Fruit fly (Drosophila melanogaster): ENCODE results near the gene CG18249.

Gene CG18249

DNA sequence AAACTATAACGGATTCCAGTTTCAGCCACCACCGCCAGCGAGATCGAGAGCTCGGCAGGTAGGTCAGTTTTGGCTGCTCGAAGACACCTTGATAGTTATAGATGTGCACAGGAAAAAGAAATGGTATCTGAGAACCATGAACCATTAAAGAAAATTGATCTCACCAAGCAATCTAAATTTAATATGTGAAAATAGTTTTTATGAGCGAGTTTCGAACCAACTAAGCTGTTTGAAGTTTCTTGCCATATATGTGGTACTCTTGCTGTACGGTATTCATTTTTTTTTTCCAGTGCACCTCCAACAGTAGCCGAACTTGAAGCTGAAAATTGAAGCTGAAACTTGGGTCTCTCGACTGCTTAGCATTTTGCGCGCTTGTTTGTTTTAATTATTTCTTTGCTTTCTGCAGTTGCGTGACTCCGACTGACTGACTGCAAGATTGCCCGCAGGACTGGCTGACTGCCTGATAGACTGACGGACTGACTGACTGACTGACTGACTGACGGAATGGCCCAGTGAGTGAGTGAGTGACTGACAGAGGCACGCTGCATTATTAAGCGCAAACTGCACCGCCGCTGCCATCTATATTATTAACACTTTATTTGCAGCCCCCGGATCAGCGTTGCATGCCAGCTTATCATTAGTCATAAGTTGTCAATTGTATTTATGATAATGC lies 48.3 kb upstream of the CG18249 start (continued):
- TF ChIP-seq CG18599 (GFP tag; optimal IDR thresholded peaks at IDR 0.05) (no peak), CG11085 (GFP tag; IDR thresholded peaks at IDR 0.05) (no peak), CG30403 (GFP tag; optimal IDR thresholded peaks at IDR 0.05) (peak; percentile 50), CG8290 (GFP tag; optimal IDR thresholded peaks at IDR 0.05) (no peak), CG8290 (tag; optimal IDR thresholded peaks at IDR 0.05) (no peak), dimm (GFP tag; IDR thresholded peaks at IDR 0.05) (no peak), hth (optimal IDR thresholded peaks at IDR 0.05) (no peak), ash1 (GFP tag; optimal IDR thresholded peaks at IDR 0.05) (no peak), CG11093 (GFP tag; IDR thresholded peaks at IDR 0.05) (no peak; the same call in 2 of the 3 replicates), ham (GFP tag; IDR thresholded peaks at IDR 0.05) (no peak), CG34376 (GFP tag; optimal IDR thresholded peaks at IDR 0.05) (no peak), Bgb (GFP tag; IDR thresholded peaks at IDR 0.05; ENCODE audit: partially characterized antibody) (no peak), CG6272 (GFP tag; IDR thresholded peaks at IDR 0.05) (no peak), CG1024 (GFP tag; IDR thresholded peaks at IDR 0.05) (no peak), bsh (GFP tag; optimal IDR thresholded peaks at IDR 0.05) (peak in 1 of 2 experiments; percentile 56), lab (GFP tag; optimal IDR thresholded peaks at IDR 0.05) (peak; percentile 20), ara (GFP tag; IDR thresholded peaks at IDR 0.05) (peak; percentile 43; the same call in 1 of the 2 replicates), corto (GFP tag; optimal IDR thresholded peaks at IDR 0.05) (no peak), CG18011 (GFP tag; optimal IDR thresholded peaks at IDR 0.05) (no peak), Dbx (GFP tag; IDR thresholded peaks at IDR 0.05) (no peak), eyg (GFP tag; optimal IDR thresholded peaks at IDR 0.05) (no peak), shn (GFP tag; optimal IDR thresholded peaks at IDR 0.05) (peak; percentile 21), tap (tag; optimal IDR thresholded peaks at IDR 0.05) (no peak), CG12104 (GFP tag; optimal IDR thresholded peaks at IDR 0.05) (no peak), CG6254 (GFP tag; optimal IDR thresholded peaks at IDR 0.05) (peak; percentile 39), MBD-R2 (GFP tag; IDR thresholded peaks at IDR 0.05) (no peak), CG12659 (GFP tag; optimal IDR thresholded peaks at IDR 0.05) (no peak), Adf1 (GFP tag; IDR thresholded peaks at IDR 0.05) (no peak), Sry-δ (GFP tag; optimal IDR thresholded peaks at IDR 0.05) (no peak), HLH4C (GFP tag; IDR thresholded peaks at IDR 0.05; ENCODE audit: partially characterized antibody) (no peak), Nf-YB (GFP tag; optimal IDR thresholded peaks at IDR 0.05) (no peak), cato (GFP tag; optimal IDR thresholded peaks at IDR 0.05; ENCODE audit: borderline replicate concordance) (no peak), CG5245 (GFP tag; optimal IDR thresholded peaks at IDR 0.05) (no peak), zen2 (GFP tag; IDR thresholded peaks at IDR 0.05; ENCODE audit: partially characterized antibody) (no peak), HLH54F (GFP tag; optimal IDR thresholded peaks at IDR 0.05) (no peak), gem (tag; optimal IDR thresholded peaks at IDR 0.05) (peak; percentile 75), Nf-YC (tag; optimal IDR thresholded peaks at IDR 0.05) (no peak), CG31388 (GFP tag; optimal IDR thresholded peaks at IDR 0.05) (no peak), sens (GFP tag) (peak; percentile 91), GATAe (GFP tag; conservative IDR thresholded peaks at IDR 0.05) (no peak), tio (GFP tag; optimal IDR thresholded peaks at IDR 0.05) (peak; percentile 10), Awh (GFP tag; IDR thresholded peaks at IDR 0.05) (no peak), CG31224 (GFP tag; IDR thresholded peaks at IDR 0.05) (no peak), Jarid2 (GFP tag; optimal IDR thresholded peaks at IDR 0.05) (no peak), Dll (GFP tag; IDR thresholded peaks at IDR 0.05; ENCODE audit: partially characterized antibody) (no peak), CG1529 (GFP tag; optimal IDR thresholded peaks at IDR 0.05) (peak; percentile 30), Hmx (GFP tag; optimal IDR thresholded peaks at IDR 0.05) (no peak), CrebB (tag; optimal IDR thresholded peaks at IDR 0.05) (no peak), vvl (GFP tag; IDR thresholded peaks at IDR 0.05) (peak; percentile 74), seq (GFP tag; IDR thresholded peaks at IDR 0.05) (peak; percentile 50), CkIIα-i1 (GFP tag; IDR thresholded peaks at IDR 0.05) (no peak)
